Worm (Caenorhabditis elegans) whole organism, late embryonic: ENCODE measurements around the gene R11D1.3.

Experiments used
- F13H6.1 ChIP-seq: sonication (generic microtip); optimal IDR thresholded peaks from 2 replicates; lab custom pipeline; 2016; ENCODE audit warnings: missing genetic modification characterization, missing compliant biosample characterization
- dmd-4 ChIP-seq: sonication (generic microtip); optimal IDR thresholded peaks from 2 replicates; lab custom pipeline; 2016; ENCODE audit warnings: borderline replicate concordance, missing genetic modification characterization, missing compliant biosample characterization
- dve-1 ChIP-seq: sonication (generic microtip); optimal IDR thresholded peaks from 2 replicates; lab custom pipeline; 2017; ENCODE audit warnings: antibody characterized with exemption, mild to moderate bottlenecking, missing genetic modification characterization, missing compliant biosample characterization
- fkh-10 ChIP-seq: fragments of 150-350 bp; optimal IDR thresholded peaks from 2 replicates; lab custom pipeline; 2014; ENCODE audit warnings: missing biosample characterization, missing genetic modification reagents, missing genetic modification characterization
- gmeb-2 ChIP-seq: sonication (generic microtip); optimal IDR thresholded peaks from 2 replicates; lab custom pipeline; 2016; ENCODE audit warnings: missing genetic modification characterization, inconsistent platforms, missing compliant biosample characterization
- hlh-6 ChIP-seq: sonication (generic microtip); optimal IDR thresholded peaks from 2 replicates; lab custom pipeline; 2016; ENCODE audit warnings: missing genotype, missing genetic modification characterization, missing compliant biosample characterization
- hlh-8 ChIP-seq: sonication (generic microtip); optimal IDR thresholded peaks from 2 replicates; lab custom pipeline; 2016; ENCODE audit warnings: missing genotype, missing genetic modification characterization, missing compliant biosample characterization
- nfya-1 ChIP-seq: sonication (generic microtip); optimal IDR thresholded peaks from 2 replicates; lab custom pipeline; 2017; ENCODE audit warnings: missing genetic modification characterization, mild to moderate bottlenecking, missing compliant biosample characterization, antibody characterized with exemption, moderate library complexity
- pag-3 ChIP-seq: sonication (generic microtip); optimal IDR thresholded peaks from 2 replicates; lab custom pipeline; 2016; ENCODE audit warnings: missing compliant biosample characterization, missing genetic modification characterization, borderline replicate concordance
- sdc-2 ChIP-seq: sonication (generic microtip); optimal IDR thresholded peaks from 2 replicates; lab custom pipeline; 2016; ENCODE audit warnings: missing genotype, missing genetic modification characterization, missing compliant biosample characterization
- unc-42 ChIP-seq: sonication (generic microtip); optimal IDR thresholded peaks from 2 replicates; lab custom pipeline; 2016; ENCODE audit warnings: missing genotype, missing genetic modification characterization, missing compliant biosample characterization
- zip-5 ChIP-seq: sonication (generic microtip); optimal IDR thresholded peaks from 2 replicates; lab custom pipeline; 2016; ENCODE audit warnings: missing genetic modification characterization, missing compliant biosample characterization

DNA sequence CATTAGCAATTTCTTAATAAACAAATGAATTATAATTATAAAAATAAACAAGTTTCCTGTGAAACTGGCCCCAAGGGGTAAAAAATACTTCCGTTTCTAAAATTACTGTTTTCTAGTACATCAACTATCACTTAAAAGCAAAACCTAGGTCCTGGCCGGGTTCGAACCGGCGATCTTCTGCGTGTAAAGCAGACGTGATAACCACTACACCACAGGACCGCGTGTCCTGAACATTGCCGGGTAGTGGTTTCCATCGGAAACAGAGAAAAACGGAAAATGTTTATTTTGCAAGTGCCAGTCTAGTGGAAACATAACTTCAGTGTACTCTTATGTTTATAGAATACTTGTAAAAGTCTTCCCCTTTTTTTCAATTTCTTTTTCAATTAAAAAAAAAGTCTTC, 28.7 kb downstream of the R11D1.3 start:
- no peak for TF ChIP-seq hlh-6 (tag; lab: Kevin White, UChicago)
- no peak for TF ChIP-seq dmd-4 (tag; lab: Kevin White, UChicago)
- TF ChIP-seq F13H6.1 (tag; lab: Kevin White, UChicago) = no peak
- TF ChIP-seq sdc-2 (tag; lab: Kevin White, UChicago) = no peak
- no peak for TF ChIP-seq unc-42 (tag; lab: Kevin White, UChicago)
- no peak for TF ChIP-seq dve-1
- TF ChIP-seq pag-3 (tag; lab: Kevin White, UChicago) = no peak
- TF ChIP-seq gmeb-2 (tag; lab: Kevin White, UChicago) = no peak
- no peak for TF ChIP-seq hlh-8 (tag; lab: Kevin White, UChicago)
- no peak for TF ChIP-seq zip-5 (tag; lab: Kevin White, UChicago)
- TF ChIP-seq fkh-10 (GFP tag; lab: Kevin White, UChicago) = no peak
- no peak for TF ChIP-seq nfya-1
